Worm (Caenorhabditis elegans): ENCODE results near the gene srh-133.

ce11 chrV:17985960-17986359 lies 28.1 kb downstream of the srh-133 start, which contains the start of gene Y59A8B.21:
- TF ChIP-seq him-1 (tag; optimal IDR thresholded peaks at IDR 0.05) = no peak
- no peak for TF ChIP-seq dao-5 (tag; optimal IDR thresholded peaks at IDR 0.05)
